Worm (Caenorhabditis elegans): Measurements from ENCODE around the gene F27E5.3.
A peak's percentile ranks its signal among the peaks of the same experiment; 100 is the strongest.

The F27E5.3 gene

ce11 chrII:10144092-10144491 lies at the start of gene F27E5.3:
F27E5.3 (minus strand) TSS chrII:10144192.
- TF ChIP-seq fkh-10 (GFP tag; optimal IDR thresholded peaks at IDR 0.05) (no peak), lin-15B (tag; optimal IDR thresholded peaks at IDR 0.05) (no peak), lsy-12 (tag; optimal IDR thresholded peaks at IDR 0.05) (no peak), nhr-43 (tag; optimal IDR thresholded peaks at IDR 0.05; ENCODE audit: poor library complexity, severe bottlenecking) (no peak), R02D3.7 (tag; optimal IDR thresholded peaks at IDR 0.05) (no peak), snpc-4 (tag; optimal IDR thresholded peaks at IDR 0.05) (no peak), zag-1 (tag; optimal IDR thresholded peaks at IDR 0.05) (no peak), pqm-1 (tag; optimal IDR thresholded peaks at IDR 0.05) (no peak), unc-39 (tag; optimal IDR thresholded peaks at IDR 0.05) (no peak), ztf-4 (tag; optimal IDR thresholded peaks at IDR 0.05) (no peak), hmg-11 (tag; optimal IDR thresholded peaks at IDR 0.05) (no peak), nhr-67 (tag; optimal IDR thresholded peaks at IDR 0.05) (no peak), tbx-2 (tag; optimal IDR thresholded peaks at IDR 0.05) (no peak), elt-2 (tag; optimal IDR thresholded peaks at IDR 0.05) (no peak)

ce11 chrII:10192207-10192606 lies 48.2 kb upstream of the F27E5.3 start, which contains the start of gene R05H5.7:
R05H5.7 (plus strand) TSS chrII:10192507.
- TF ChIP-seq elt-2 (tag; optimal IDR thresholded peaks at IDR 0.05) (no peak), nhr-11 (tag; optimal IDR thresholded peaks at IDR 0.05) (no peak), ceh-28 (tag; optimal IDR thresholded peaks at IDR 0.05) (no peak), unc-62 (GFP tag; optimal IDR thresholded peaks at IDR 0.05) (no peak), nfya-1 (tag; optimal IDR thresholded peaks at IDR 0.05; ENCODE audit: insufficient read depth) (no peak), nhr-25 (tag; optimal IDR thresholded peaks at IDR 0.05) (no peak)

- TF ChIP-seq pqm-1 (tag; optimal IDR thresholded peaks at IDR 0.05): no peak
- no peak for TF ChIP-seq R02D3.7 (tag; optimal IDR thresholded peaks at IDR 0.05)
- TF ChIP-seq ceh-9 (tag; optimal IDR thresholded peaks at IDR 0.05): no peak
- no peak for TF ChIP-seq sea-2 (GFP tag; optimal IDR thresholded peaks at IDR 0.05)
- no peak for TF ChIP-seq mdl-1 (tag; optimal IDR thresholded peaks at IDR 0.05)
- TF ChIP-seq nfya-1 (tag; optimal IDR thresholded peaks at IDR 0.05; ENCODE audit: insufficient read depth): no peak
- TF ChIP-seq snpc-4 (tag; optimal IDR thresholded peaks at IDR 0.05): no peak
These were observed 45.4 kb upstream of the F27E5.3 start, which contains the start of gene cdc-25.4 for ce11 chrII:10189369-10189768. cdc-25.4 (minus strand) TSS chrII:10189469.

ce11 chrII:10187808-10188207 lies 43.8 kb upstream of the F27E5.3 start, which contains the start of gene srd-2:
srd-2 (minus strand) TSS chrII:10187908.
- TF ChIP-seq ceh-16 (tag; optimal IDR thresholded peaks at IDR 0.05): no peak
- no peak for TF ChIP-seq nhr-76 (tag; optimal IDR thresholded peaks at IDR 0.05)
- no peak for TF ChIP-seq ztf-11 (tag; optimal IDR thresholded peaks at IDR 0.05)
- TF ChIP-seq zag-1 (tag; optimal IDR thresholded peaks at IDR 0.05): no peak
- no peak for TF ChIP-seq ceh-82 (tag; optimal IDR thresholded peaks at IDR 0.05)
- TF ChIP-seq ceh-9 (tag; optimal IDR thresholded peaks at IDR 0.05): no peak
- no peak for TF ChIP-seq fos-1 (tag; optimal IDR thresholded peaks at IDR 0.05)
- no peak for TF ChIP-seq aly-2 (tag; optimal IDR thresholded peaks at IDR 0.05)

ce11 chrII:10182634-10183033 lies 38.6 kb upstream of the F27E5.3 start, which contains the start of gene srd-1:
srd-1 (minus strand) TSS chrII:10182734.
- TF ChIP-seq nhr-237 (tag; optimal IDR thresholded peaks at IDR 0.05): no peak
- TF ChIP-seq ztf-11 (tag; optimal IDR thresholded peaks at IDR 0.05): no peak
- TF ChIP-seq ceh-16 (tag; optimal IDR thresholded peaks at IDR 0.05): no peak

ce11 chrII:10174338-10174737 lies 30.3 kb upstream of the F27E5.3 start, which contains the start of gene F33H1.4:
F33H1.4 (plus strand) TSS chrII:10174648.
- TF ChIP-seq nhr-77 (tag; optimal IDR thresholded peaks at IDR 0.05) (no peak), nhr-25 (tag; optimal IDR thresholded peaks at IDR 0.05) (peak; percentile 71), mdl-1 (tag; optimal IDR thresholded peaks at IDR 0.05) (no peak), ceh-82 (tag; optimal IDR thresholded peaks at IDR 0.05) (no peak), daf-12 (tag; optimal IDR thresholded peaks at IDR 0.05) (no peak), nhr-237 (tag; optimal IDR thresholded peaks at IDR 0.05) (no peak), ceh-28 (tag; optimal IDR thresholded peaks at IDR 0.05) (no peak), elt-2 (tag; optimal IDR thresholded peaks at IDR 0.05) (peak; percentile 29), zag-1 (tag; optimal IDR thresholded peaks at IDR 0.05) (no peak), jun-1 (tag; optimal IDR thresholded peaks at IDR 0.05) (peak; percentile 32), R02D3.7 (tag; optimal IDR thresholded peaks at IDR 0.05) (peak; percentile 58), sea-2 (GFP tag; optimal IDR thresholded peaks at IDR 0.05) (no peak), nhr-43 (tag; optimal IDR thresholded peaks at IDR 0.05; ENCODE audit: poor library complexity, severe bottlenecking) (peak; percentile 36), fos-1 (tag; optimal IDR thresholded peaks at IDR 0.05) (no peak), ama-1 (optimal IDR thresholded peaks at IDR 0.05) (peak; percentile 68), lin-15B (tag; optimal IDR thresholded peaks at IDR 0.05) (peak; percentile 97), eor-1 (tag; optimal IDR thresholded peaks at IDR 0.05) (no peak), nhr-76 (tag; optimal IDR thresholded peaks at IDR 0.05) (no peak), snpc-4 (tag; optimal IDR thresholded peaks at IDR 0.05) (no peak), lsy-12 (tag; optimal IDR thresholded peaks at IDR 0.05) (no peak), pha-4 (tag; optimal IDR thresholded peaks at IDR 0.05) (peak; percentile 84), nhr-23 (tag; optimal IDR thresholded peaks at IDR 0.05) (peak; percentile 57), egl-27 (tag; optimal IDR thresholded peaks at IDR 0.05) (no peak)
